Worm (Caenorhabditis elegans) whole organism, late embryonic: Measurements from ENCODE around the gene Y37H2A.13.

Experiments used
- C08G9.2 ChIP-seq: sonication (generic microtip); optimal IDR thresholded peaks from 2 replicates; lab custom pipeline; 2016; ENCODE audit warnings: mild to moderate bottlenecking, missing genetic modification characterization, moderate library complexity, missing compliant biosample characterization
- C38D4.7 ChIP-seq: fragments of 200-800 bp; sonication (Bioruptor generic); optimal IDR thresholded peaks from 2 replicates; lab custom pipeline; 2018; ENCODE audit warnings: mild to moderate bottlenecking, missing genetic modification characterization, moderate library complexity, missing compliant biosample characterization
- F13H6.1 ChIP-seq: sonication (generic microtip); optimal IDR thresholded peaks from 2 replicates; lab custom pipeline; 2016; ENCODE audit warnings: missing genetic modification characterization, missing compliant biosample characterization
- K02D7.2 ChIP-seq: sonication (generic microtip); optimal IDR thresholded peaks from 2 replicates; lab custom pipeline; 2017; ENCODE audit warnings: mild to moderate bottlenecking, missing genetic modification characterization, missing compliant biosample characterization
- ceh-14 ChIP-seq: sonication (generic microtip); optimal IDR thresholded peaks from 2 replicates; lab custom pipeline; 2016; ENCODE audit warnings: missing genotype, missing genetic modification characterization, missing compliant biosample characterization
- ceh-18 ChIP-seq: sonication (generic microtip); optimal IDR thresholded peaks from 2 replicates; lab custom pipeline; 2016; ENCODE audit warnings: missing genetic modification characterization, missing compliant biosample characterization
- ceh-24 ChIP-seq: sonication (generic microtip); optimal IDR thresholded peaks from 2 replicates; lab custom pipeline; 2016; ENCODE audit warnings: mild to moderate bottlenecking, missing genetic modification characterization, missing compliant biosample characterization
- ceh-34 ChIP-seq: sonication (generic microtip); optimal IDR thresholded peaks from 2 replicates; lab custom pipeline; 2016; ENCODE audit warnings: mild to moderate bottlenecking, missing genetic modification characterization, missing compliant biosample characterization
- ceh-9 ChIP-seq: sonication (generic microtip); optimal IDR thresholded peaks from 2 replicates; lab custom pipeline; 2016; ENCODE audit warnings: mild to moderate bottlenecking, missing genetic modification characterization, inconsistent platforms, missing compliant biosample characterization
- dmd-4 ChIP-seq: sonication (generic microtip); optimal IDR thresholded peaks from 2 replicates; lab custom pipeline; 2016; ENCODE audit warnings: borderline replicate concordance, missing genetic modification characterization, missing compliant biosample characterization
- elt-2 ChIP-seq: sonication (generic microtip); optimal IDR thresholded peaks from 2 replicates; lab custom pipeline; 2016; ENCODE audit warnings: missing genetic modification reagents, missing genetic modification characterization, missing compliant biosample characterization
- elt-4 ChIP-seq: sonication (generic microtip); optimal IDR thresholded peaks from 2 replicates; lab custom pipeline; 2016; ENCODE audit warnings: missing genetic modification characterization, missing compliant biosample characterization
- ets-4 ChIP-seq: sonication (generic microtip); optimal IDR thresholded peaks from 2 replicates; lab custom pipeline; 2016; ENCODE audit warnings: missing genetic modification characterization, missing compliant biosample characterization
- eyg-1 ChIP-seq: sonication (generic microtip); optimal IDR thresholded peaks from 2 replicates; lab custom pipeline; 2016; ENCODE audit warnings: missing genotype, missing genetic modification characterization, missing compliant biosample characterization
- gmeb-2 ChIP-seq: sonication (generic microtip); optimal IDR thresholded peaks from 2 replicates; lab custom pipeline; 2016; ENCODE audit warnings: missing genetic modification characterization, inconsistent platforms, missing compliant biosample characterization
- hlh-30 ChIP-seq: sonication (generic microtip); optimal IDR thresholded peaks from 2 replicates; lab custom pipeline; 2017; ENCODE audit warnings: antibody characterized with exemption, missing genetic modification characterization, missing compliant biosample characterization; ENCODE audit not compliant: insufficient read depth
- hlh-8 ChIP-seq: sonication (generic microtip); optimal IDR thresholded peaks from 2 replicates; lab custom pipeline; 2016; ENCODE audit warnings: missing genotype, missing genetic modification characterization, missing compliant biosample characterization
- lin-11 ChIP-seq: fragments of 200-800 bp; sonication (Bioruptor generic); optimal IDR thresholded peaks from 2 replicates; lab custom pipeline; 2018; ENCODE audit warnings: mild to moderate bottlenecking, missing genetic modification characterization, missing compliant biosample characterization
- mec-3 ChIP-seq: sonication (generic microtip); optimal IDR thresholded peaks from 2 replicates; lab custom pipeline; 2016; ENCODE audit warnings: borderline replicate concordance, missing genetic modification characterization, missing compliant biosample characterization
- nhr-11 ChIP-seq: fragments of 150-350 bp; optimal IDR thresholded peaks from 2 replicates; lab custom pipeline; 2014; ENCODE audit warnings: missing biosample characterization, missing genetic modification characterization
- pag-3 ChIP-seq: sonication (generic microtip); optimal IDR thresholded peaks from 2 replicates; lab custom pipeline; 2016; ENCODE audit warnings: missing compliant biosample characterization, missing genetic modification characterization, borderline replicate concordance
- pax-1 ChIP-seq: fragments of 150-350 bp; optimal IDR thresholded peaks from 2 replicates; lab custom pipeline; 2014; ENCODE audit warnings: missing biosample characterization, missing genetic modification characterization
- pha-4 ChIP-seq: fragments of 150-350 bp; optimal IDR thresholded peaks from 2 replicates; lab custom pipeline; 2018; ENCODE audit warnings: missing biosample characterization, missing genetic modification reagents, missing genetic modification characterization
- pqm-1 ChIP-seq: sonication (generic microtip); optimal IDR thresholded peaks from 2 replicates; lab custom pipeline; 2016; ENCODE audit warnings: missing genetic modification characterization, missing compliant biosample characterization
- pros-1 ChIP-seq: fragments of 150-350 bp; optimal IDR thresholded peaks from 2 replicates; lab custom pipeline; 2014; ENCODE audit warnings: missing biosample characterization, missing genetic modification reagents, missing genetic modification characterization
- ref-2 ChIP-seq: sonication (generic microtip); optimal IDR thresholded peaks from 2 replicates; lab custom pipeline; 2016; ENCODE audit warnings: missing genetic modification characterization, missing compliant biosample characterization
- sox-2 ChIP-seq: fragments of 200-800 bp; sonication (Bioruptor generic); IDR thresholded peaks from 2 replicates; pipeline ENCODE4 v1.3.6; 2022; ENCODE audit warnings: missing genetic modification reagents, missing genetic modification characterization, missing compliant biosample characterization
- tbx-2 ChIP-seq: sonication (generic microtip); optimal IDR thresholded peaks from 2 replicates; lab custom pipeline; 2016; ENCODE audit warnings: missing genetic modification characterization, missing compliant biosample characterization
- tbx-7 ChIP-seq: sonication (generic microtip); optimal IDR thresholded peaks from 2 replicates; lab custom pipeline; 2016; ENCODE audit warnings: missing genotype, missing genetic modification characterization, missing compliant biosample characterization
- unc-86 ChIP-seq: sonication (generic microtip); optimal IDR thresholded peaks from 2 replicates; lab custom pipeline; 2016; ENCODE audit warnings: missing genetic modification characterization, missing compliant biosample characterization
- zip-5 ChIP-seq: sonication (generic microtip); optimal IDR thresholded peaks from 2 replicates; lab custom pipeline; 2016; ENCODE audit warnings: missing genetic modification characterization, missing compliant biosample characterization
- ztf-16 ChIP-seq: sonication (generic microtip); optimal IDR thresholded peaks from 2 replicates; lab custom pipeline; 2017; ENCODE audit warnings: missing genetic modification characterization, missing compliant biosample characterization

Y37H2A.13 gene

DNA sequence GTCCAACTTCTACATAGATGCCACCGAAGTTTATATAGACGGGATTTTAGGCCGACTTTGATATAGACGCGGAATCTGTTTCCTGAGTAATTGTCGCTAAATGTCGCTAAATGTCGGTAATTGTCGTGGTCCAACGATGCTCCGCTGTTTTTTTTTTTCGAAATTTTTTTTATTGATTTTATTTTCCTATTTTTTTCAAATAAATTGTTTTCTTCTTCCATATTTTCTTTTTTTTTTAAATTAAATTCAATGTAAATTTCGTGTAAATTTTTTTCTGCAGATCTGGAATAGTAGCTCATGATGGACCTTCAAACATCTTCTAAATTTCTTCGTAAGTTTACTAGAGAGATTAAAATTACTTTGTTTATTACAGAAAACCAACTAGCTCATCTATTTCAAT, 42.3 kb downstream of the Y37H2A.13 start, which contains the start of gene C31G12.3:
C31G12.3 (plus strand) TSS at position 301 of the 400 bp plus-strand sequence.
- no peak for TF ChIP-seq pros-1 (tag; lab: Kevin White, UChicago)
- no peak for TF ChIP-seq pax-1 (tag; lab: Kevin White, UChicago)
- no peak for TF ChIP-seq ceh-9 (tag; lab: Kevin White, UChicago)
- no peak for TF ChIP-seq sox-2 (GFP tag; lab: Robert Waterston, UW)
- TF ChIP-seq elt-2 (tag; lab: Kevin White, UChicago), result no peak
- no peak for TF ChIP-seq pqm-1
- no peak for TF ChIP-seq mec-3
- TF ChIP-seq F13H6.1 (tag; lab: Kevin White, UChicago), result no peak
- TF ChIP-seq ceh-24 (tag; lab: Kevin White, UChicago), result no peak
- TF ChIP-seq ref-2 (tag; lab: Kevin White, UChicago), result no peak

DNA sequence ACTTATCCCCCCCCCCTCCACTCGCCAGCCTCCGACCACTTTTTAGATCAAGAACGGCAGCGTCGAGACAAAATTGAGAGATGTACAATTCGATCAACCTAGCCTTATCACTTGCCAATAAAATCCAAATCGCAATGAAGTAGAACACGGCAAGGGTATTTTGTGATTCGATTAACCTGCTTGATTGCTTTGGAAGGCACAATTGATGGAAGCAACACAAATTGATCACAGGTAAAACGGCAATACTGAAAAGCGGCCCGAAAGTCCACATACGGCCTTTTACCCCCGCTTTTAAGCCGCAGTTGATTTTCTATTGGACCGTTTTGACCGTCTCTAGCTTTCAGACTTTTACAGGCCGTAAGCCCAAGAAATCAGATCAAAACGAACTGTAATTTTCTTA, 45.7 kb downstream of the Y37H2A.13 start, which contains the start of gene clec-245:
clec-245 (minus strand) TSS at position 101 of the 400 bp plus-strand sequence.
- TF ChIP-seq F13H6.1 (tag; lab: Kevin White, UChicago) (no peak), C38D4.7 (GFP tag; lab: Kevin White, UChicago) (no peak), zip-5 (tag; lab: Kevin White, UChicago) (no peak), ceh-14 (tag; lab: Kevin White, UChicago) (no peak), gmeb-2 (tag; lab: Kevin White, UChicago) (no peak), pag-3 (no peak), tbx-7 (tag; lab: Kevin White, UChicago) (no peak), pax-1 (tag; lab: Kevin White, UChicago) (no peak), hlh-8 (no peak), ceh-18 (tag; lab: Kevin White, UChicago) (no peak), lin-11 (no peak), ceh-9 (tag; lab: Kevin White, UChicago) (no peak), nhr-11 (no peak), tbx-2 (tag; lab: Kevin White, UChicago) (no peak), K02D7.2 (tag; lab: Kevin White, UChicago) (no peak), ztf-16 (no peak)

DNA sequence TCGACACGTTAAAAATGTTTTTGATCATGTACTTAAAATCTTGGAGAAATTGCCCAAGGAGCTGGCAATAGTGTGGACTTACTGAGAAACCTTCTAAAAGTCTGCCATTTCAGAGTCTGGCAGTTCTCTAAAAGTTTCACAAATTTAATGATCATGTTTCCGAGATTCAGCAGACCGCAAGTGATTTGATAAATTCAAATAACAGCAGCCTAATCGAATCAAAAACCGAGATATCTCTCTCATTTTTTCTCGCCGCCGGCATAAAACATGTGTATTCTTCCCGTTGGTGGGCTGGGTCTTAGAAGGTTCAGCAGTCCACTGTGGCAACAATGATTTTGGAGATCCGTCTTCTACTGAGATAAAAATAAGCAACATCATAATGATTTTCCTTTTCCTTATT, 46.5 kb downstream of the Y37H2A.13 start, which contains the start of gene clec-246:
clec-246 (plus strand) TSS at position 301 of the 400 bp plus-strand sequence.
- TF ChIP-seq elt-4 (tag; lab: Kevin White, UChicago), result no peak
- TF ChIP-seq tbx-7 (tag; lab: Kevin White, UChicago), result no peak
- no peak for TF ChIP-seq pros-1 (tag; lab: Kevin White, UChicago)
- no peak for TF ChIP-seq gmeb-2 (tag; lab: Kevin White, UChicago)
- no peak for TF ChIP-seq pha-4 (tag; lab: Kevin White, UChicago)
- no peak for TF ChIP-seq unc-86
- TF ChIP-seq hlh-30 (tag; lab: Kevin White, UChicago), result no peak
- no peak for TF ChIP-seq C08G9.2 (tag; lab: Kevin White, UChicago)
- no peak for TF ChIP-seq ets-4 (tag; lab: Kevin White, UChicago)
- TF ChIP-seq dmd-4 (tag; lab: Kevin White, UChicago), result no peak
- TF ChIP-seq ceh-34 (tag; lab: Kevin White, UChicago), result no peak

DNA sequence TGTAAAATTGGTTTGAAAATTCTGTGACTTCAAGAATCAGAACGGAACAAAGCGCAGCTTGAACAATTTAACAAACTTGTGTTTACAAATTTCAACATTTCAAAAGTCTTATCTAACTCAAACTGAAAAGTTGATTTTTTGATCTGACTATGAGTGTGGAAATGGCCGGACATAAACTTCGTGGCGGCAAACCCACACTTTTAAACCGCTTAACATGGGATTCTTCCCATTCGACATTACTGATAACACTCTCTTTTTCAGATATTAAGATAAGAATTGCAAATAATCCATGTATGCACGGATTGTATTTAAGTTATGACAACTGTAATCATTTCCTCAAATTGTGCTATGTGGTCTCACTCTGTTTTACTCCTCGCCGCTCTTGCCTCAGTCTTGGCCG, 48.5 kb downstream of the Y37H2A.13 start, which contains the start of gene clec-42:
clec-42 (plus strand) TSS at position 285 of the 400 bp plus-strand sequence.
- TF ChIP-seq eyg-1 (tag; lab: Kevin White, UChicago), result no peak
- TF ChIP-seq pha-4 (tag; lab: Kevin White, UChicago), result no peak
- TF ChIP-seq, all 69 proteins: peak for 0
